Fruit fly (Drosophila melanogaster): ENCODE results near the gene CG15209.

The CG15209 gene

dm6 chrX:10848565-10848964 lies 6.6 kb downstream of the CG15209 start, which contains the start of gene CG2202:
CG2202 (plus strand) TSS chrX:10848757.
- TF ChIP-seq Sox14 (GFP tag; optimal IDR thresholded peaks at IDR 0.05) (peak; percentile 12), achi (GFP tag; optimal IDR thresholded peaks at IDR 0.05) (no peak), Gug (GFP tag; IDR thresholded peaks at IDR 0.05) (no peak), CG16779 (tag; optimal IDR thresholded peaks at IDR 0.05) (no peak)

DNA sequence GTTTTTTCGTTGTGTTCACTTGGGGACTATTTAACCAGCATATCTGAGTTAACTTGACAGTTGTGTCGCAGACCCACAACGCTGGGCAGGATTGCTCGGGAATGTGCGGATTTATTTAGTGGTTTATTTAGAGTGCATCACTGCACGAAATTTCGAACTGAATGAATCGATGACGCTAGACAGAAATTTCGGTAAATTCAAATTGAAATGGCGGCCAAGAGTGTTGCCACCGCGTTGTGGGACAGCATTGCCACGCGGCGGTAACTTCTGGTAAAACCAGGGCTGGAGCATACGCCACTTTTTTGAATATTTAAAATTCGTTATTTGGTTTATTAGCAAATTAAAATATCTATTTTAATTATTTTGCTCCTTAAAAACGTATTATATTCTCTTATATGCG lies 12.7 kb downstream of the CG15209 start, which contains the start of gene feo:
Gene feo, minus strand, starts transcription at position 184 of the 400 bp plus-strand sequence.
- no peak for TF ChIP-seq Sox14 (GFP tag; optimal IDR thresholded peaks at IDR 0.05)
- TF ChIP-seq CG6808 (GFP tag; optimal IDR thresholded peaks at IDR 0.05) = no peak
- no peak for TF ChIP-seq Hr39 (GFP tag; optimal IDR thresholded peaks at IDR 0.05)
- TF ChIP-seq CG9139 (GFP tag; optimal IDR thresholded peaks at IDR 0.05) = no peak
- no peak for TF ChIP-seq CG1621 (tag; optimal IDR thresholded peaks at IDR 0.05)
- TF ChIP-seq CG11902 (GFP tag; optimal IDR thresholded peaks at IDR 0.05) = no peak
- TF ChIP-seq Eip93F (GFP tag; optimal IDR thresholded peaks at IDR 0.05) = no peak
- TF ChIP-seq Lpt (GFP tag; optimal IDR thresholded peaks at IDR 0.05) = no peak
- TF ChIP-seq Sox102F (GFP tag; optimal IDR thresholded peaks at IDR 0.05) = no peak
- TF ChIP-seq CG6792 (GFP tag; optimal IDR thresholded peaks at IDR 0.05) = no peak
- no peak for TF ChIP-seq spab (GFP tag; optimal IDR thresholded peaks at IDR 0.05)
- TF ChIP-seq eg (GFP tag; IDR thresholded peaks at IDR 0.05) = no peak
- TF ChIP-seq CG10631 (GFP tag; optimal IDR thresholded peaks at IDR 0.05) = no peak
- TF ChIP-seq CG6163 (GFP tag; IDR thresholded peaks at IDR 0.05) = no peak
- no peak for TF ChIP-seq vri (GFP tag; optimal IDR thresholded peaks at IDR 0.05)
- no peak for TF ChIP-seq esn (GFP tag; optimal IDR thresholded peaks at IDR 0.05)
- TF ChIP-seq CG8632 (GFP tag; optimal IDR thresholded peaks at IDR 0.05) = no peak
- no peak for TF ChIP-seq Gug (GFP tag; IDR thresholded peaks at IDR 0.05)
- no peak for TF ChIP-seq CG6854 (GFP tag; optimal IDR thresholded peaks at IDR 0.05)
- TF ChIP-seq svp (GFP tag) = no peak

- TF ChIP-seq Sox102F (GFP tag; optimal IDR thresholded peaks at IDR 0.05) (no peak), topi (GFP tag; optimal IDR thresholded peaks at IDR 0.05) (peak; percentile 33), net (GFP tag; optimal IDR thresholded peaks at IDR 0.05) (no peak), Ets96B (tag; optimal IDR thresholded peaks at IDR 0.05) (peak; percentile 15), Eip93F (GFP tag; optimal IDR thresholded peaks at IDR 0.05) (no peak), CG3919 (GFP tag; optimal IDR thresholded peaks at IDR 0.05) (no peak), CG8119 (GFP tag; IDR thresholded peaks at IDR 0.05) (no peak), esn (GFP tag; optimal IDR thresholded peaks at IDR 0.05) (peak; percentile 43), CG9139 (GFP tag; optimal IDR thresholded peaks at IDR 0.05) (no peak), fd59A (GFP tag; optimal IDR thresholded peaks at IDR 0.05) (no peak), Eip78C (GFP tag) (peak; percentile 69), lz (GFP tag; optimal IDR thresholded peaks at IDR 0.05) (peak; percentile 56), CG3032 (tag; optimal IDR thresholded peaks at IDR 0.05) (peak; percentile 31), CG31627 (GFP tag; optimal IDR thresholded peaks at IDR 0.05) (peak; percentile 53), CG10631 (GFP tag; optimal IDR thresholded peaks at IDR 0.05) (no peak), CG11294 (GFP tag; IDR thresholded peaks at IDR 0.05) (no peak), cyc (GFP tag; optimal IDR thresholded peaks at IDR 0.05) (peak; percentile 52), Sox15 (GFP tag; optimal IDR thresholded peaks at IDR 0.05) (no peak), dac (GFP tag; optimal IDR thresholded peaks at IDR 0.05) (no peak), eg (GFP tag; IDR thresholded peaks at IDR 0.05) (peak; percentile 37; the same call in 1 of the 3 replicates), CG32006 (GFP tag; optimal IDR thresholded peaks at IDR 0.05) (no peak), Blimp-1 (GFP tag; optimal IDR thresholded peaks at IDR 0.05) (no peak), CG11762 (GFP tag; optimal IDR thresholded peaks at IDR 0.05; ENCODE audit: insufficient read depth) (no peak), Lpt (GFP tag; optimal IDR thresholded peaks at IDR 0.05) (no peak), Sox14 (GFP tag; optimal IDR thresholded peaks at IDR 0.05) (no peak), Ets21C (GFP tag; optimal IDR thresholded peaks at IDR 0.05) (peak; percentile 40), CG6808 (GFP tag; optimal IDR thresholded peaks at IDR 0.05) (no peak), CG34406 (GFP tag; optimal IDR thresholded peaks at IDR 0.05) (no peak), CG4318 (GFP tag; optimal IDR thresholded peaks at IDR 0.05) (no peak), CG8632 (GFP tag; optimal IDR thresholded peaks at IDR 0.05) (no peak), Hr4 (GFP tag; optimal IDR thresholded peaks at IDR 0.05) (no peak), CG10669 (GFP tag; optimal IDR thresholded peaks at IDR 0.05) (no peak), Smox (GFP tag; optimal IDR thresholded peaks at IDR 0.05) (peak; percentile 43), Gug (GFP tag; IDR thresholded peaks at IDR 0.05) (peak; percentile 34; the same call in 1 of the 2 replicates), CG6854 (GFP tag; optimal IDR thresholded peaks at IDR 0.05) (no peak), CG6163 (GFP tag; IDR thresholded peaks at IDR 0.05) (0 out of 3 replicates have a peak, but pooled peaks have one; percentile 15), fkh (GFP tag; optimal IDR thresholded peaks at IDR 0.05) (no peak), acj6 (GFP tag; optimal IDR thresholded peaks at IDR 0.05) (no peak), achi (GFP tag; optimal IDR thresholded peaks at IDR 0.05) (no peak)
Observed at dm6 chrX:10857376-10857775, 15.4 kb downstream of the CG15209 start, which contains the start of the genes sofe and CG2186. sofe (minus strand) TSS chrX:10857413. CG2186 (plus strand) TSS chrX:10857655.
